Worm (Caenorhabditis elegans): ENCODE results near the gene cest-9.2.

DNA sequence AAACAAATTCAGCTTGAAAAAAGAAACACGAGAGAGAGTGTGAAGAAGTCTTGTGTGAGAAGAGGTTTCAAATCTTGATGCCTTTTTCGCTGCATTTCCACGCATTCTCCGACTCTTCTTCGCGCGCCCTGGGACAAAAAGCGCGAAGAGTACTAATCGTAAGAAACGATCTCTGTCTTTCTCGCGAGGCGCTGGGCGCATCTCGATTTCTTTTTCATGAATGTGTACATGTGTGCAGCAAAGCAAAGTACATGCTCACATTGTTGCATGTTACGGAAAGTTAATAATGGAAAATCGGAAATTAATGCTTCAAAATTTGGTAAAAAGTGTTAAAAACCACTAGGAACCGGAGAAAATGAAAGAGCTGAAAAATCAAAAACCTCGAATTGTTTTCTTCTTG lies 44.4 kb upstream of the cest-9.2 start:
- TF ChIP-seq flt-1 (GFP tag; IDR thresholded peaks at IDR 0.05) (no peak), klf-2 (GFP tag; conservative IDR thresholded peaks at IDR 0.05) (no peak)

Data from whole organism, midembryonic.